Fruit fly (Drosophila melanogaster) whole organism, embryonic: ENCODE results near the gene mRpL20.
A peak's percentile ranks its signal among the peaks of the same experiment; 100 is the strongest.

Experiments used
- Abd-B ChIP-seq: fragments of 200-800 bp; sonication (Bioruptor generic); optimal IDR thresholded peaks from 2 replicates; lab custom pipeline; 2018; ENCODE audit warnings: missing biosample characterization, mild to moderate bottlenecking, missing genetic modification characterization, moderate library complexity
- Aef1 ChIP-seq: fragments of 200-800 bp; sonication (Bioruptor generic); IDR thresholded peaks from 3 replicates; pipeline ENCODE4 v1.3.6; 2022; ENCODE audit warnings: missing biosample characterization, missing genetic modification characterization
- Asciz ChIP-seq: fragments of 200-800 bp; sonication (Bioruptor generic); optimal IDR thresholded peaks from 2 replicates; lab custom pipeline; 2017; ENCODE audit warnings: missing biosample characterization, mild to moderate bottlenecking, missing genetic modification characterization, missing genetic modification reagents
- CG10321 ChIP-seq: fragments of 200-800 bp; sonication (Bioruptor generic); IDR thresholded peaks from 2 replicates; pipeline ENCODE4 v1.3.6; 2022; ENCODE audit warnings: missing biosample characterization, missing genetic modification characterization
- CG10654 ChIP-seq: fragments of 200-800 bp; sonication (Bioruptor generic); optimal IDR thresholded peaks from 2 replicates; lab custom pipeline; 2016; ENCODE audit warnings: missing biosample characterization, missing genetic modification characterization
- CG11723 ChIP-seq: fragments of 200-800 bp; sonication (Bioruptor generic); optimal IDR thresholded peaks from 2 replicates; lab custom pipeline; 2017; ENCODE audit warnings: missing biosample characterization, mild to moderate bottlenecking, missing genetic modification characterization
- CG12744 ChIP-seq: fragments of 200-800 bp; sonication (Bioruptor generic); optimal IDR thresholded peaks from 2 replicates; lab custom pipeline; 2016; ENCODE audit warnings: missing biosample characterization, missing genetic modification characterization
- CG12769 ChIP-seq: fragments of 200-800 bp; sonication (Bioruptor generic); optimal IDR thresholded peaks from 2 replicates; lab custom pipeline; 2019; ENCODE audit warnings: missing biosample characterization, mild to moderate bottlenecking, missing genetic modification characterization, moderate library complexity
- CG13287 ChIP-seq: fragments of 200-800 bp; sonication (Bioruptor generic); IDR thresholded peaks from 2 replicates; pipeline ENCODE4 v1.3.6; 2022; ENCODE audit warnings: missing biosample characterization, missing genetic modification characterization; ENCODE audit not compliant: partially characterized antibody
- CG14860 ChIP-seq: fragments of 200-800 bp; sonication (Bioruptor generic); IDR thresholded peaks from 3 replicates; pipeline ENCODE4 v1.3.6; 2022; ENCODE audit warnings: missing biosample characterization, missing genetic modification characterization; ENCODE audit not compliant: partially characterized antibody
- CG15479 ChIP-seq: fragments of 200-800 bp; sonication (Bioruptor generic); optimal IDR thresholded peaks from 3 replicates; lab custom pipeline; 2019; ENCODE audit warnings: missing biosample characterization, mild to moderate bottlenecking, missing genetic modification characterization, moderate library complexity
- CG17186 ChIP-seq: fragments of 200-800 bp; sonication (Bioruptor generic); optimal IDR thresholded peaks from 3 replicates; lab custom pipeline; 2017; ENCODE audit warnings: missing biosample characterization, missing genetic modification reagents, missing genetic modification characterization
- CG17802 ChIP-seq: fragments of 200-800 bp; sonication (Bioruptor generic); optimal IDR thresholded peaks from 2 replicates; lab custom pipeline; 2018; ENCODE audit warnings: missing biosample characterization, mild to moderate bottlenecking, missing genetic modification characterization, moderate library complexity
- CG2678 ChIP-seq: fragments of 200-800 bp; sonication (Bioruptor generic); optimal IDR thresholded peaks from 3 replicates; lab custom pipeline; 2019; ENCODE audit warnings: missing biosample characterization, mild to moderate bottlenecking, missing genetic modification characterization, moderate library complexity
- CG31388 ChIP-seq: fragments of 200-800 bp; sonication (Bioruptor generic); optimal IDR thresholded peaks from 2 replicates; lab custom pipeline; 2016; ENCODE audit warnings: missing biosample characterization, missing genetic modification characterization
- CG3281 ChIP-seq: fragments of 200-800 bp; sonication (Bioruptor generic); optimal IDR thresholded peaks from 3 replicates; lab custom pipeline; 2017; ENCODE audit warnings: missing biosample characterization, mild to moderate bottlenecking, missing genetic modification characterization
- CG33557 ChIP-seq: fragments of 200-800 bp; sonication (Bioruptor generic); optimal IDR thresholded peaks from 2 replicates; lab custom pipeline; 2019; ENCODE audit warnings: missing biosample characterization, mild to moderate bottlenecking, missing genetic modification characterization, moderate library complexity
- CG34224 ChIP-seq: fragments of 200-800 bp; sonication (Bioruptor generic); IDR thresholded peaks from 3 replicates; pipeline ENCODE4 v1.3.6; 2022; ENCODE audit warnings: missing biosample characterization, missing genetic modification characterization; ENCODE audit not compliant: partially characterized antibody
- CG3838 ChIP-seq: fragments of 200-800 bp; sonication (Bioruptor generic); optimal IDR thresholded peaks from 3 replicates; lab custom pipeline; 2016; ENCODE audit warnings: missing biosample characterization, missing genetic modification characterization
- CG4360 ChIP-seq: fragments of 200-800 bp; sonication (Bioruptor generic); IDR thresholded peaks from 2 replicates; pipeline ENCODE4 v1.3.6; 2022; ENCODE audit warnings: missing biosample characterization, missing genetic modification characterization
- CG4424 ChIP-seq: fragments of 200-800 bp; sonication (Bioruptor generic); optimal IDR thresholded peaks from 3 replicates; lab custom pipeline; 2016; ENCODE audit warnings: missing biosample characterization, missing genetic modification characterization
- CG6765 ChIP-seq: fragments of 200-800 bp; sonication (Bioruptor generic); optimal IDR thresholded peaks from 3 replicates; lab custom pipeline; 2017; ENCODE audit warnings: missing biosample characterization, mild to moderate bottlenecking, missing genetic modification characterization
- CG7963 ChIP-seq: fragments of 200-800 bp; sonication (Bioruptor generic); IDR thresholded peaks from 3 replicates; pipeline ENCODE4 v1.3.6; 2022; ENCODE audit warnings: missing biosample characterization, missing genetic modification characterization; ENCODE audit not compliant: partially characterized antibody
- CG9609 ChIP-seq: fragments of 200-800 bp; sonication (Bioruptor generic); optimal IDR thresholded peaks from 3 replicates; lab custom pipeline; 2016; ENCODE audit warnings: missing biosample characterization, missing genetic modification characterization
- D ChIP-seq, 2 experiments: fragments of 200-800 bp in 1 of 2; fragments of >200 bp in 1 of 2; sonication (Bioruptor generic) in 1 of 2; optimal IDR thresholded peaks; 2 replicates in 1 of 2; 3 replicates in 1 of 2; lab custom pipeline; 2017; ENCODE audit warnings: mild to moderate bottlenecking in 1 of 2, missing biosample characterization in 1 of 2, missing genetic modification characterization in 1 of 2, missing genetic modification reagents in 1 of 2
- Dp ChIP-seq: fragments of 200-800 bp; sonication (Bioruptor generic); optimal IDR thresholded peaks from 2 replicates; lab custom pipeline; 2018; ENCODE audit warnings: missing biosample characterization, mild to moderate bottlenecking, missing genetic modification characterization, moderate library complexity
- Ets97D ChIP-seq: fragments of 200-800 bp; sonication (Bioruptor generic); optimal IDR thresholded peaks from 3 replicates; lab custom pipeline; 2016; ENCODE audit warnings: missing biosample characterization, missing genetic modification characterization
- MESR4 ChIP-seq: fragments of 200-800 bp; sonication (Bioruptor generic); optimal IDR thresholded peaks from 2 replicates; lab custom pipeline; 2018; ENCODE audit warnings: missing biosample characterization, mild to moderate bottlenecking, missing genetic modification characterization, moderate library complexity
- Mrtf ChIP-seq: fragments of 200-800 bp; sonication (Bioruptor generic); IDR thresholded peaks from 3 replicates; pipeline ENCODE4 v1.3.6; 2022; ENCODE audit warnings: missing biosample characterization, missing genetic modification characterization
- Poxn ChIP-seq: fragments of 200-800 bp; sonication (Bioruptor generic); IDR thresholded peaks from 2 replicates; pipeline ENCODE4 v1.3.6; 2022; ENCODE audit warnings: missing biosample characterization, missing genetic modification characterization
- Vsx1 ChIP-seq: fragments of 200-800 bp; sonication (Bioruptor generic); optimal IDR thresholded peaks from 2 replicates; lab custom pipeline; 2017; ENCODE audit warnings: missing biosample characterization, mild to moderate bottlenecking, missing genetic modification characterization, missing genetic modification reagents
- caup ChIP-seq: fragments of 200-800 bp; sonication (Bioruptor generic); optimal IDR thresholded peaks from 3 replicates; lab custom pipeline; 2017; ENCODE audit warnings: missing biosample characterization, mild to moderate bottlenecking, missing genetic modification characterization, moderate library complexity; ENCODE audit not compliant: severe bottlenecking
- da ChIP-seq: fragments of 200-800 bp; sonication (Bioruptor generic); optimal IDR thresholded peaks from 2 replicates; lab custom pipeline; 2016; ENCODE audit warnings: missing biosample characterization, missing genetic modification characterization
- fd64A ChIP-seq: fragments of 200-800 bp; sonication (Bioruptor generic); optimal IDR thresholded peaks from 3 replicates; lab custom pipeline; 2018; ENCODE audit warnings: missing biosample characterization, mild to moderate bottlenecking, missing genetic modification characterization
- kah ChIP-seq: fragments of 200-800 bp; sonication (Bioruptor generic); optimal IDR thresholded peaks from 2 replicates; lab custom pipeline; 2018; ENCODE audit warnings: missing biosample characterization, mild to moderate bottlenecking, missing genetic modification characterization
- mam ChIP-seq: fragments of 200-800 bp; sonication (Bioruptor generic); optimal IDR thresholded peaks from 3 replicates; lab custom pipeline; 2016; ENCODE audit warnings: missing biosample characterization, missing genetic modification characterization
- nerfin-2 ChIP-seq: fragments of 200-800 bp; sonication (Bioruptor generic); IDR thresholded peaks from 2 replicates; pipeline ENCODE4 v1.3.6; 2022; ENCODE audit warnings: missing biosample characterization, missing genetic modification characterization; ENCODE audit not compliant: partially characterized antibody
- p53 ChIP-seq: fragments of 200-800 bp; sonication (Bioruptor generic); optimal IDR thresholded peaks from 2 replicates; lab custom pipeline; 2016; ENCODE audit warnings: missing biosample characterization, missing genetic modification characterization
- pfk ChIP-seq: fragments of 200-800 bp; sonication (Bioruptor generic); optimal IDR thresholded peaks from 2 replicates; lab custom pipeline; 2018; ENCODE audit warnings: missing biosample characterization, mild to moderate bottlenecking, missing genetic modification characterization, moderate library complexity
- pita ChIP-seq: fragments of 200-800 bp; sonication (Bioruptor generic); optimal IDR thresholded peaks from 2 replicates; lab custom pipeline; 2017; ENCODE audit warnings: missing biosample characterization, mild to moderate bottlenecking, missing genetic modification characterization
- row ChIP-seq: fragments of 200-800 bp; sonication (Bioruptor generic); IDR thresholded peaks from 3 replicates; pipeline ENCODE4 v1.3.6; 2022; ENCODE audit warnings: missing biosample characterization, missing genetic modification characterization
- schlank ChIP-seq: fragments of 200-800 bp; sonication (Bioruptor generic); optimal IDR thresholded peaks from 2 replicates; lab custom pipeline; 2018; ENCODE audit warnings: missing biosample characterization, mild to moderate bottlenecking, missing genetic modification characterization
- sim ChIP-seq: fragments of 200-800 bp; sonication (Bioruptor generic); IDR thresholded peaks from 2 replicates; pipeline ENCODE4 v1.3.6; 2022; ENCODE audit warnings: missing biosample characterization, missing genetic modification characterization
- tna ChIP-seq: fragments of 200-800 bp; sonication (Bioruptor generic); IDR thresholded peaks from 2 replicates; pipeline ENCODE4 v1.3.6; 2022; ENCODE audit warnings: missing biosample characterization, missing genetic modification characterization; ENCODE audit not compliant: partially characterized antibody
- toy ChIP-seq: fragments of 200-800 bp; sonication (Bioruptor generic); IDR thresholded peaks from 2 replicates; pipeline ENCODE4 v1.3.6; 2022; ENCODE audit warnings: missing biosample characterization, missing genetic modification characterization
- trem ChIP-seq: fragments of 200-800 bp; optimal IDR thresholded peaks from 3 replicates; lab custom pipeline; 2019; ENCODE audit warnings: missing biosample characterization, mild to moderate bottlenecking, missing genetic modification characterization, moderate library complexity
- tx ChIP-seq: fragments of 200-800 bp; sonication (Bioruptor generic); optimal IDR thresholded peaks from 2 replicates; lab custom pipeline; 2016; ENCODE audit warnings: missing biosample characterization, missing genetic modification characterization
- wdn ChIP-seq: fragments of 200-800 bp; sonication (Bioruptor generic); IDR thresholded peaks from 2 replicates; pipeline ENCODE4 v1.3.6; 2022; ENCODE audit warnings: missing biosample characterization, missing genetic modification characterization

Gene mRpL20

dm6 chr3L:13017803-13018324 is at the start of gene mRpL20, which contains the start of gene Icmt (continued):
- no peak for TF ChIP-seq fd64A
- peak; percentile 79 for TF ChIP-seq Asciz (GFP tag; lab: Kevin White, UChicago)
- TF ChIP-seq Mrtf (GFP tag; lab: Robert Waterston, UW), result peak; percentile 96
- TF ChIP-seq CG13287 (GFP tag; lab: Robert Waterston, UW), result peak; percentile 85
- peak; percentile 73 for TF ChIP-seq CG6765 (GFP tag; lab: Kevin White, UChicago)
- TF ChIP-seq Poxn (GFP tag; lab: Robert Waterston, UW), result peak; percentile 92
- TF ChIP-seq row (GFP tag; lab: Robert Waterston, UW), result peak; percentile 99
- TF ChIP-seq CG10654 (GFP tag; lab: Kevin White, UChicago), result peak; percentile 76
- TF ChIP-seq MESR4 (GFP tag; lab: Kevin White, UChicago), result no peak
- TF ChIP-seq CG3838 (GFP tag; lab: Kevin White, UChicago), result peak; percentile 55
- TF ChIP-seq tna (GFP tag; lab: Robert Waterston, UW), result peak; percentile 80
- peak; percentile 79 for TF ChIP-seq CG4360 (GFP tag; lab: Robert Waterston, UW)
- peak; percentile 40 for TF ChIP-seq Dp
- TF ChIP-seq kah, result peak; percentile 58
- TF ChIP-seq da (GFP tag; lab: Kevin White, UChicago), result no peak
- TF ChIP-seq Aef1 (GFP tag; lab: Robert Waterston, UW), result peak; percentile 96
- peak; percentile 69 for TF ChIP-seq mam (GFP tag; lab: Kevin White, UChicago)
- peak; percentile 92 for TF ChIP-seq nerfin-2 (GFP tag; lab: Robert Waterston, UW)
- TF ChIP-seq D (optimal IDR thresholded peaks at IDR 0.05; lab: Kevin White, UChicago), result no peak
- TF ChIP-seq D (GFP tag; optimal IDR thresholded peaks at IDR 0.05; lab: Kevin White, UChicago), result peak; percentile 64
- TF ChIP-seq CG15479 (GFP tag; lab: Kevin White, UChicago), result no peak
- peak; percentile 74 for TF ChIP-seq CG10321 (GFP tag; lab: Robert Waterston, UW)
- TF ChIP-seq CG14860 (GFP tag; lab: Robert Waterston, UW), result peak; percentile 78; the same call in 2 of the 3 replicates
- TF ChIP-seq Vsx1 (GFP tag; lab: Kevin White, UChicago), result peak; percentile 77
- peak; percentile 55 for TF ChIP-seq Ets97D
- peak; percentile 85 for TF ChIP-seq schlank (tag; lab: Kevin White, UChicago)
- TF ChIP-seq p53 (GFP tag; lab: Kevin White, UChicago), result no peak
- peak; percentile 84 for TF ChIP-seq CG12769 (tag; lab: Kevin White, UChicago)
- TF ChIP-seq sim (GFP tag; lab: Robert Waterston, UW), result peak; percentile 84
- peak; percentile 73; the same call in 2 of the 3 replicates for TF ChIP-seq CG7963 (GFP tag; lab: Robert Waterston, UW)
- peak; percentile 29 for TF ChIP-seq CG12744
- peak; percentile 97 for TF ChIP-seq wdn
- peak; percentile 93 for TF ChIP-seq Abd-B
- peak; percentile 94 for TF ChIP-seq toy (GFP tag; lab: Robert Waterston, UW)
- no peak for TF ChIP-seq pfk (GFP tag; lab: Kevin White, UChicago)
- TF ChIP-seq CG3281 (GFP tag; lab: Kevin White, UChicago), result peak; percentile 84
- peak; percentile 8 for TF ChIP-seq CG31388 (GFP tag; lab: Kevin White, UChicago)
- TF ChIP-seq CG4424 (GFP tag; lab: Kevin White, UChicago), result peak; percentile 82
- no peak for TF ChIP-seq CG17186
- TF ChIP-seq CG33557 (GFP tag; lab: Kevin White, UChicago), result peak; percentile 70
- peak; percentile 94 for TF ChIP-seq CG2678 (tag; lab: Kevin White, UChicago)
- TF ChIP-seq trem (tag; lab: Kevin White, UChicago), result peak; percentile 73
- TF ChIP-seq caup (GFP tag; lab: Kevin White, UChicago), result peak; percentile 86
- TF ChIP-seq CG17802 (tag; lab: Kevin White, UChicago), result peak; percentile 28
- TF ChIP-seq CG9609 (GFP tag; lab: Kevin White, UChicago), result no peak
- peak; percentile 74 for TF ChIP-seq CG34224
- TF ChIP-seq pita (GFP tag; lab: Kevin White, UChicago), result no peak
- peak; percentile 75 for TF ChIP-seq CG11723
- peak; percentile 41 for TF ChIP-seq tx
